Worm (Caenorhabditis elegans) whole organism, L4 larva: ENCODE data around the gene C05D11.5.

Experiments
- F49E8.2 ChIP-seq: sonication (generic microtip); optimal IDR thresholded peaks from 2 replicates; lab custom pipeline; 2016; ENCODE audit warnings: missing compliant biosample characterization, mild to moderate bottlenecking, missing genetic modification characterization, borderline replicate concordance
- T20F7.1 ChIP-seq: fragments of 200-800 bp; sonication (Bioruptor generic); optimal IDR thresholded peaks from 2 replicates; lab custom pipeline; 2018; ENCODE audit warnings: mild to moderate bottlenecking, missing genetic modification characterization, missing compliant biosample characterization
- T26A8.4 ChIP-seq: fragments of 200-800 bp; sonication (Bioruptor generic); IDR thresholded peaks from 2 replicates; pipeline ENCODE4 v1.3.6; 2022; ENCODE audit warnings: missing genetic modification characterization, missing compliant biosample characterization
- Y48G9A.11 ChIP-seq: fragments of 200-800 bp; sonication (Bioruptor generic); IDR thresholded peaks from 2 replicates; pipeline ENCODE4 v1.3.6; 2022; ENCODE audit warnings: missing genetic modification reagents, missing genetic modification characterization, missing compliant biosample characterization
- Y5F2A.4 ChIP-seq: fragments of 200-800 bp; sonication (Bioruptor generic); optimal IDR thresholded peaks from 2 replicates; lab custom pipeline; 2018; ENCODE audit warnings: mild to moderate bottlenecking, missing genetic modification characterization, missing compliant biosample characterization
- ZK337.2 ChIP-seq: fragments of 200-800 bp; sonication (Bioruptor generic); IDR thresholded peaks from 2 replicates; pipeline ENCODE4 v1.3.6; 2022; ENCODE audit warnings: missing genetic modification reagents, missing genetic modification characterization, missing compliant biosample characterization
- aha-1 ChIP-seq: fragments of 150-350 bp; peaks from one replicate; lab custom pipeline; 2014; ENCODE audit warnings: missing biosample characterization, missing genetic modification characterization
- aly-2 ChIP-seq: sonication (generic microtip); optimal IDR thresholded peaks from 2 replicates; lab custom pipeline; 2018; ENCODE audit warnings: missing biosample characterization, missing genetic modification characterization
- arid-1 ChIP-seq: fragments of 200-800 bp; sonication (Bioruptor generic); conservative IDR thresholded peaks from 2 replicates; pipeline ENCODE4 v1.3.6; 2022; ENCODE audit warnings: missing genetic modification reagents, missing genetic modification characterization, missing compliant biosample characterization
- ceh-20 ChIP-seq: fragments of 200-800 bp; sonication (Bioruptor generic); IDR thresholded peaks from 2 replicates; pipeline ENCODE4 v1.3.6; 2022; ENCODE audit warnings: missing genetic modification reagents, missing genetic modification characterization, missing compliant biosample characterization
- ceh-28 ChIP-seq: fragments of 150-350 bp; optimal IDR thresholded peaks from 2 replicates; lab custom pipeline; 2014; ENCODE audit warnings: missing biosample characterization, missing genetic modification reagents, missing genetic modification characterization
- ces-1 ChIP-seq: fragments of 150-350 bp; sonication (generic microtip); optimal IDR thresholded peaks from 4 replicates; lab custom pipeline; 2014; ENCODE audit warnings: missing biosample characterization, missing genetic modification reagents, missing genetic modification characterization
- daf-19 ChIP-seq: fragments of 200-800 bp; sonication (Bioruptor generic); conservative IDR thresholded peaks from 2 replicates; pipeline ENCODE4 v1.3.6; 2022; ENCODE audit warnings: missing genetic modification characterization, missing compliant biosample characterization
- dpl-1 ChIP-seq: fragments of 150-350 bp; optimal IDR thresholded peaks from 2 replicates; lab custom pipeline; 2014; ENCODE audit warnings: missing biosample characterization, missing genetic modification reagents, missing genetic modification characterization
- dve-1 ChIP-seq: sonication (generic microtip); optimal IDR thresholded peaks from 2 replicates; lab custom pipeline; 2017; ENCODE audit warnings: antibody characterized with exemption, mild to moderate bottlenecking, missing genetic modification characterization, missing compliant biosample characterization; ENCODE audit not compliant: insufficient read depth
- fkh-10 ChIP-seq: fragments of 150-350 bp; optimal IDR thresholded peaks from 2 replicates; lab custom pipeline; 2014; ENCODE audit warnings: missing biosample characterization, missing genetic modification reagents, missing genetic modification characterization
- fos-1 ChIP-seq: fragments of 150-350 bp; optimal IDR thresholded peaks from 2 replicates; lab custom pipeline; 2014; ENCODE audit warnings: missing biosample characterization, missing genetic modification characterization
- hlh-11 ChIP-seq: fragments of 200-800 bp; sonication (Bioruptor generic); optimal IDR thresholded peaks from 2 replicates; lab custom pipeline; 2018; ENCODE audit warnings: mild to moderate bottlenecking, missing genetic modification characterization, missing compliant biosample characterization
- hlh-30 ChIP-seq: sonication (generic microtip); optimal IDR thresholded peaks from 2 replicates; lab custom pipeline; 2017; ENCODE audit warnings: antibody characterized with exemption, mild to moderate bottlenecking, missing genetic modification characterization, missing compliant biosample characterization; ENCODE audit not compliant: insufficient read depth
- hmg-1.1 ChIP-seq: fragments of 200-800 bp; sonication (Bioruptor generic); IDR thresholded peaks from 2 replicates; pipeline ENCODE4 v1.3.6; 2022; ENCODE audit warnings: missing genetic modification reagents, missing genetic modification characterization, missing compliant biosample characterization
- jun-1 ChIP-seq: fragments of 150-350 bp; optimal IDR thresholded peaks from 2 replicates; lab custom pipeline; 2014; ENCODE audit warnings: missing biosample characterization, missing genetic modification reagents, missing genetic modification characterization
- lin-1 ChIP-seq: fragments of 200-800 bp; sonication (Bioruptor generic); IDR thresholded peaks from 2 replicates; pipeline ENCODE4 v1.3.6; 2022; ENCODE audit warnings: missing genetic modification reagents, missing genetic modification characterization, missing compliant biosample characterization
- lin-38 ChIP-seq: fragments of 200-800 bp; sonication (Bioruptor generic); IDR thresholded peaks from 2 replicates; pipeline ENCODE4 v1.3.6; 2022; ENCODE audit warnings: missing genetic modification reagents, missing genetic modification characterization, missing compliant biosample characterization
- lir-3 ChIP-seq: sonication (generic microtip); optimal IDR thresholded peaks from 2 replicates; lab custom pipeline; 2016; ENCODE audit warnings: mild to moderate bottlenecking, missing genetic modification characterization, missing compliant biosample characterization
- lsy-2 ChIP-seq, 2 experiments: fragments of 150-350 bp in 1 of 2; sonication (generic microtip) in 1 of 2; optimal IDR thresholded peaks; 2 replicates each; lab custom pipeline; 2014 to 2017; ENCODE audit warnings: missing biosample characterization in 2 of 2, missing genetic modification characterization in 2 of 2
- madf-5 ChIP-seq, 2 experiments: fragments of 200-800 bp; sonication (Bioruptor generic); IDR thresholded peaks; 2 replicates each; pipeline ENCODE4 v1.3.6; 2022; ENCODE audit warnings: missing compliant biosample characterization in 2 of 2, missing genetic modification characterization in 2 of 2
- madf-9 ChIP-seq: fragments of 200-800 bp; sonication (Bioruptor generic); conservative IDR thresholded peaks from 2 replicates; pipeline ENCODE4 v1.3.6; 2022; ENCODE audit warnings: missing genetic modification reagents, missing genetic modification characterization, missing compliant biosample characterization
- mdt-29 ChIP-seq: fragments of 200-800 bp; sonication (Bioruptor generic); IDR thresholded peaks from 2 replicates; pipeline ENCODE4 v1.3.6; 2022; ENCODE audit warnings: missing genetic modification reagents, missing genetic modification characterization, missing compliant biosample characterization
- mes-2 ChIP-seq: sonication (generic microtip); optimal IDR thresholded peaks from 2 replicates; lab custom pipeline; 2016; ENCODE audit warnings: missing genotype, mild to moderate bottlenecking, missing genetic modification characterization, missing compliant biosample characterization; ENCODE audit not compliant: poor library complexity, severe bottlenecking
- mxl-3 ChIP-seq: fragments of 200-800 bp; sonication (Bioruptor generic); optimal IDR thresholded peaks from 2 replicates; lab custom pipeline; 2018; ENCODE audit warnings: mild to moderate bottlenecking, missing genetic modification characterization, missing compliant biosample characterization
- nhr-10 ChIP-seq: fragments of 150-350 bp; optimal IDR thresholded peaks from 2 replicates; lab custom pipeline; 2014; ENCODE audit warnings: missing biosample characterization, missing genetic modification characterization
- nhr-11 ChIP-seq: fragments of 150-350 bp; optimal IDR thresholded peaks from 2 replicates; lab custom pipeline; 2014; ENCODE audit warnings: missing biosample characterization, missing genetic modification characterization
- nhr-237 ChIP-seq: sonication (generic microtip); optimal IDR thresholded peaks from 2 replicates; lab custom pipeline; 2017; ENCODE audit warnings: missing biosample characterization, missing genetic modification characterization
- nhr-25 ChIP-seq: sonication (generic microtip); optimal IDR thresholded peaks from 2 replicates; lab custom pipeline; 2017; ENCODE audit warnings: missing genetic modification characterization, mild to moderate bottlenecking, missing compliant biosample characterization, antibody characterized with exemption, moderate library complexity, borderline replicate concordance; ENCODE audit not compliant: insufficient read depth
- nhr-28 ChIP-seq: fragments of 150-350 bp; optimal IDR thresholded peaks from 2 replicates; lab custom pipeline; 2014; ENCODE audit warnings: missing biosample characterization, missing genetic modification characterization
- nhr-6 ChIP-seq: fragments of 150-350 bp; optimal IDR thresholded peaks from 2 replicates; lab custom pipeline; 2014; ENCODE audit warnings: missing biosample characterization, missing genetic modification characterization
- nhr-76 ChIP-seq: fragments of 150-350 bp; optimal IDR thresholded peaks from 2 replicates; lab custom pipeline; 2014; ENCODE audit warnings: missing biosample characterization, missing genetic modification characterization
- pha-4 ChIP-seq, 2 experiments: fragments of 150-350 bp in 1 of 2; fragments of 200-800 bp in 1 of 2; sonication (Bioruptor generic) in 1 of 2; IDR thresholded peaks in 1 of 2; optimal IDR thresholded peaks in 1 of 2; 2 replicates each; pipeline versions ENCODE4 v1.3.6 to Lab custom; 2014 to 2022; ENCODE audit warnings: missing genetic modification characterization in 2 of 2, missing genetic modification reagents in 2 of 2, missing biosample characterization in 1 of 2, missing compliant biosample characterization in 1 of 2
- php-3 ChIP-seq: fragments of 200-800 bp; sonication (Bioruptor generic); IDR thresholded peaks from 2 replicates; pipeline ENCODE4 v1.3.6; 2022; ENCODE audit warnings: missing genetic modification reagents, missing genetic modification characterization, missing compliant biosample characterization
- pqm-1 ChIP-seq: sonication (generic microtip); optimal IDR thresholded peaks from 2 replicates; lab custom pipeline; 2017; ENCODE audit warnings: missing biosample characterization, missing genetic modification characterization
- rbr-2 ChIP-seq: sonication (generic microtip); optimal IDR thresholded peaks from 2 replicates; lab custom pipeline; 2016; ENCODE audit warnings: missing genotype, missing genetic modification characterization, missing compliant biosample characterization
- set-16 ChIP-seq: fragments of 200-800 bp; sonication (Bioruptor generic); IDR thresholded peaks from 2 replicates; pipeline ENCODE4 v1.3.6; 2022; ENCODE audit warnings: missing genetic modification reagents, missing genetic modification characterization, missing compliant biosample characterization
- skn-1 ChIP-seq: fragments of 150-350 bp; optimal IDR thresholded peaks from 2 replicates; lab custom pipeline; 2014; ENCODE audit warnings: missing biosample characterization, missing genetic modification characterization
- snpc-1.2 ChIP-seq: fragments of 200-800 bp; sonication (Bioruptor generic); IDR thresholded peaks from 2 replicates; pipeline ENCODE4 v1.3.6; 2022; ENCODE audit warnings: missing genetic modification reagents, missing genetic modification characterization, missing compliant biosample characterization
- spr-3 ChIP-seq: fragments of 200-800 bp; sonication (Bioruptor generic); optimal IDR thresholded peaks from 2 replicates; lab custom pipeline; 2018; ENCODE audit warnings: mild to moderate bottlenecking, missing genetic modification characterization, missing compliant biosample characterization
- unc-130 ChIP-seq: sonication (generic microtip); optimal IDR thresholded peaks from 2 replicates; lab custom pipeline; 2016; ENCODE audit warnings: missing genetic modification reagents, missing genetic modification characterization, missing compliant biosample characterization
- vab-7 ChIP-seq: fragments of 200-800 bp; sonication (Bioruptor generic); IDR thresholded peaks from 2 replicates; pipeline ENCODE4 v1.3.6; 2022; ENCODE audit warnings: missing genetic modification reagents, missing genetic modification characterization, missing compliant biosample characterization
- zfp-2 ChIP-seq: sonication (generic microtip); optimal IDR thresholded peaks from 2 replicates; lab custom pipeline; 2016; ENCODE audit warnings: mild to moderate bottlenecking, missing genetic modification characterization, missing compliant biosample characterization
- zip-11 ChIP-seq: fragments of 200-800 bp; sonication (Bioruptor generic); IDR thresholded peaks from 2 replicates; pipeline ENCODE4 v1.3.6; 2022; ENCODE audit warnings: missing genetic modification characterization, missing compliant biosample characterization
- zip-2 ChIP-seq: fragments of 150-350 bp; optimal IDR thresholded peaks from 2 replicates; lab custom pipeline; 2014; ENCODE audit warnings: missing biosample characterization, missing genetic modification characterization
- ztf-7 ChIP-seq: fragments of 150-350 bp; optimal IDR thresholded peaks from 2 replicates; lab custom pipeline; 2014; ENCODE audit warnings: missing biosample characterization, missing genetic modification characterization

C05D11.5 gene

ce11 chrIII:6374947-6375415 lies 36.8 kb downstream of the C05D11.5 start, which contains the start of the genes rps-13 and nfx-1 (continued):
- peak; percentile 57 for TF ChIP-seq lin-38 (GFP tag; lab: Robert Waterston, UW)
- no peak for TF ChIP-seq madf-9 (GFP tag; lab: Robert Waterston, UW)
- no peak for TF ChIP-seq vab-7 (GFP tag; lab: Robert Waterston, UW)
- peak; percentile 84 for TF ChIP-seq dve-1 (tag; lab: Kevin White, UChicago)
- TF ChIP-seq set-16 (GFP tag; lab: Robert Waterston, UW), result no peak
- no peak for TF ChIP-seq F49E8.2
- TF ChIP-seq unc-130 (GFP tag; lab: Kevin White, UChicago), result peak; percentile 54
- TF ChIP-seq T26A8.4 (GFP tag; lab: Robert Waterston, UW), result no peak
- TF ChIP-seq php-3 (GFP tag; lab: Robert Waterston, UW), result no peak
- peak; percentile 93 for TF ChIP-seq hlh-30 (tag; lab: Kevin White, UChicago)
- TF ChIP-seq hlh-11 (tag; lab: Kevin White, UChicago), result peak; percentile 70
- no peak for TF ChIP-seq lir-3 (tag; lab: Kevin White, UChicago)
- no peak for TF ChIP-seq snpc-1.2
- TF ChIP-seq lsy-2 (tag; optimal IDR thresholded peaks at IDR 0.05; lab: Kevin White, UChicago), result peak; percentile 96 to 99
- TF ChIP-seq nhr-237 (tag; lab: Kevin White, UChicago), result no peak
- TF ChIP-seq Y5F2A.4 (GFP tag; lab: Kevin White, UChicago), result no peak
- TF ChIP-seq fos-1 (tag; lab: Kevin White, UChicago), result no peak
- TF ChIP-seq madf-5 (GFP tag; IDR thresholded peaks at IDR 0.05; lab: Robert Waterston, UW), result no peak
- TF ChIP-seq fkh-10 (GFP tag; lab: Kevin White, UChicago), result peak; percentile 32
- no peak for TF ChIP-seq pha-4 (GFP tag; IDR thresholded peaks at IDR 0.05; lab: Robert Waterston, UW)
- peak; percentile 97 for TF ChIP-seq pha-4 (tag; optimal IDR thresholded peaks at IDR 0.05; lab: Kevin White, UChicago)
- no peak for TF ChIP-seq skn-1 (tag; lab: Kevin White, UChicago)
- TF ChIP-seq Y48G9A.11, result no peak
- TF ChIP-seq rbr-2 (tag; lab: Kevin White, UChicago), result peak; percentile 61
- TF ChIP-seq daf-19 (GFP tag; lab: Robert Waterston, UW), result no peak
- peak; percentile 76 for TF ChIP-seq ztf-7
- no peak for TF ChIP-seq zip-11 (GFP tag; lab: Robert Waterston, UW)
- TF ChIP-seq ceh-20 (GFP tag; lab: Robert Waterston, UW), result no peak
- TF ChIP-seq nhr-11 (tag; lab: Kevin White, UChicago), result peak; percentile 80
- TF ChIP-seq pqm-1, result peak; percentile 2
- peak; percentile 68 for TF ChIP-seq nhr-25 (tag; lab: Kevin White, UChicago)
- TF ChIP-seq mdt-29 (GFP tag; lab: Robert Waterston, UW), result no peak
- peak; percentile 99 for TF ChIP-seq nhr-28 (tag; lab: Kevin White, UChicago)
- peak; percentile 43 for TF ChIP-seq mxl-3 (GFP tag; lab: Kevin White, UChicago)
- peak; percentile 41 for TF ChIP-seq nhr-10 (tag; lab: Kevin White, UChicago)
- TF ChIP-seq mes-2 (tag; lab: Kevin White, UChicago), result peak; percentile 82
- no peak for TF ChIP-seq lin-1 (GFP tag; lab: Robert Waterston, UW)
- TF ChIP-seq T20F7.1 (GFP tag; lab: Kevin White, UChicago), result no peak
- no peak for TF ChIP-seq nhr-76 (tag; lab: Kevin White, UChicago)
- peak; percentile 65; the same call in 1 of the 2 replicates for TF ChIP-seq arid-1 (GFP tag; lab: Robert Waterston, UW)
- TF ChIP-seq ZK337.2 (GFP tag; lab: Robert Waterston, UW), result no peak
- no peak for TF ChIP-seq ces-1
- no peak for TF ChIP-seq jun-1 (tag; lab: Kevin White, UChicago)
- peak; percentile 73 for TF ChIP-seq dpl-1
- no peak for TF ChIP-seq aly-2 (tag; lab: Kevin White, UChicago)
- TF ChIP-seq nhr-6 (tag; lab: Kevin White, UChicago), result peak; percentile 69
- TF ChIP-seq aha-1 (tag; lab: Kevin White, UChicago), result peak; percentile 100
- TF ChIP-seq zip-2 (tag; lab: Kevin White, UChicago), result peak; percentile 99
- no peak for TF ChIP-seq spr-3
- TF ChIP-seq zfp-2 (tag; lab: Kevin White, UChicago), result no peak
- peak; percentile 68 for TF ChIP-seq hmg-1.1
- TF ChIP-seq ceh-28 (tag; lab: Kevin White, UChicago), result peak; percentile 12
